Fruit fly (Drosophila melanogaster): ENCODE measurements around the gene CG11050.

dm6 chr2L:6632307-6632706 is 21.5 kb downstream of the CG11050 start, which contains the start of gene Oatp26F:
- TF ChIP-seq CG8478 (optimal IDR thresholded peaks at IDR 0.05) (no peak), CTCF (optimal IDR thresholded peaks at IDR 0.05) (no peak)

Data from S2 (cell line).